Worm (Caenorhabditis elegans): ENCODE measurements around the gene nova-1.
"Not testable (repeated sequence)": the region's sequence is repeated elsewhere in the genome, so short reads cannot be mapped to it uniquely, and the experiment has no call there.

nova-1 gene

DNA sequence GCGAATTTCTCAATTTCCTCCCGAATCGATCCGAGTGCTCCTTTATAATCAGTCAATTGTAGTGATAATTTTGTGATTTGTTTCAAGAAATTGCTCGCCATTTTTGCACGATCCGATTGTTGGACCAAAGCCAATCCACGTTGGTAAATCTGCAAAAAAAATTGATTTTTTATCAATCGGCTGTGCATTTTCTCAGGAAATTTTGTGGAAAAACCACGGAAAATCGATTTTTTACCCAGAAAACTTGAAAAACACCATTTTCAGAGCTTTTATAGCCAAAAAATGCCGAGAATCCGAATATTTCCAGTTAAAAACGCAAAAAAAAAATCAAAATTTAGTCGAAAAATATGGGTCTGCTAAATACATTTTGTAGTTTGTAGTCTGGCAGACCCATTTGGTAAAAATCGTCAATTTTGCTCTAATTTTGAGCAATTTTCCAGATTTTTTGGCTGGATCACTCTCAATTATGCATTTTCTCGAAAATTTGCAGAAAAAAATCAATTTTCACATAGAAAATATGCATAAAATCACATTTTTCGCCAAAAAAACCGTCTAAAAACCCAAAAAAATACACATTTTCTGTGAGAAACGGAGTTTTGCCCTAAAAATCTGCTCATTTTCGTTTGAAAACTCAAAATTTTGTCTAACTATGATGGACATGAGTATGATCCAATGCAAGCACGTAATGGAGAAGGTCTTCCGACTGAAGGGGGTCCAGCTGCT, 26.3 kb downstream of the nova-1 start, which contains the start of the genes Y59A8B.25 and ebp-3:
Gene Y59A8B.25 (minus strand): TSS at position 101 of the 723 bp plus-strand sequence.
Gene ebp-3 (plus strand): TSS at position 673 of the 723 bp plus-strand sequence.
- not testable (repeated sequence) for TF ChIP-seq unc-62 (GFP tag; optimal IDR thresholded peaks at IDR 0.05)

DNA sequence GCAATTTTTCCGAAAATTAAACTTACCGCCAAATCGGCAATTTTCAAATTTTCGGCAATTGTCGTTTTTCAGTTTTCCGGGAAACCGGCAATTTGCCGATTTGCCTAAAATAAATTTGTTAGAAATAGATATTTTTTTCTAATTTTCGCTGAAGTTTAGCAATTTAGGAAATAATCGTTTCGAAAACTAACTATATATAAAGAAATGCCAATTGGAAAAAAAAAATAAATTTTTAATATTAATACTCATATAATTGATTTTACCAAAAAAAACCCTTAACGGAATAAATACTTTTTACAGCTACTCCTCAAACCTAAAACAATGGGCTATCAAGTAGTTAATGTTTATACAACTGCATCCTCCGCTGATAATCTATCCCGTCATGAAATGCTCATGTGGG, 38.5 kb downstream of the nova-1 start, which contains the start of gene ebp-1:
Gene ebp-1 (plus strand): TSS at position 301 of the 400 bp plus-strand sequence.
- no peak for TF ChIP-seq unc-62 (GFP tag; optimal IDR thresholded peaks at IDR 0.05)

DNA sequence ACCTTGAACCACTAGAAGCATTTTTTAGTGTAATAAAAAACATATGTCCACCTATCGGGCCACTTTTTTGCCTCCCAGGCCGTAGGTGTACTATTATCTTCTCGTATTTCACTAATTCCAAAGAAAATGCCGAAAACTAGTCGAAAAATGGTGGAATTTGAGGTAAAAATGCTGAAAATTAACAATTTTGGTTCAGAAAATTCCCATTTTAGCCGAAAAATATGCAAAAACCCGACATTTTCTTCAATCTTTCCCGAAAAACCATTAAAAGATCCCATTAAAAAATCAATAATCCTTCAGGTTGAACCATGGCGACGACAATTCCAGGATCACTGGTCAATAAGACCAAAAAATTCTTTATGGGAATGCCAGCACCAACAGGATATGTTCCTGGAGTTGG, 59.6 kb downstream of the nova-1 start, which contains the start of gene prp-6:
Gene prp-6 (plus strand): TSS at position 301 of the 400 bp plus-strand sequence.
- no peak for TF ChIP-seq unc-62 (GFP tag; optimal IDR thresholded peaks at IDR 0.05)

DNA sequence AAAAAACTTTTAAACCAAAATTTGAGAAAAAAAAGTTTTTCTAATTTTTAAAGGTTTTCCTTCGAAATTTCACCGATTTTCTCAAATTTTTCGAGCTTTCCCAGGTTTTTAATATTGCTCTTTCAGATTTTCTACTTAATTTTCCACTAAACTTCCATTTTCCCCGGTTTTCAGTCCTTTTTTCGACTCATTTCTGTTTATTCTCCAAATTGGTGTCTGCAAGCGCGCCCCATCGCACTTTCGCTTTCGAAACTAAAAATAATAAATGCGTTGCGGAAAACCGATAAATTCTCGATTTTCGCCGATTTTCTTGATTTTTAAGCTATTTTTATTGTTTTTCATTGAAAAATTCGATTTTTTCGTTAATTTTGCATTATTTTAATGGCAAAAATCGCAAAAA, 60.3 kb downstream of the nova-1 start:
- TF ChIP-seq unc-62 (GFP tag; optimal IDR thresholded peaks at IDR 0.05), result no peak
